Worm (Caenorhabditis elegans): ENCODE data around the gene glb-28.

DNA sequence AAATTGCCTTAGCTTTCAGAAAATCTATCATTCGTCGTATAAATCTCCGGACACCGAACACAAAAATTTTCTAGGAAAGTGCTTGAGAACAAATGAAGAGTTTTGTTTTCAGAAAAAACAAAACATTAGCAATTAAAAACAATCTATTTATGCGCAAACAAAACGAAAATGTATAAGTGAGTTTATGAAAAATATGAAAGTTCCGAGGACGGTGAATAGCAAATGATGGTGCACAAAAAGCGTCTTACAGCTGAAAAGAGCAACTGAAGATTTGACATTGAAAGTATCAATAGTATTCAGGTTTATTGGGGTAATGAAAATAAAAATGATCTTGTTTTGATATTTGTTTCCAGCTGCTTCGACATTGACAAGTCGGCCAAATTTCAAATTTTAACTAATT is 17.0 kb downstream of the glb-28 start:
- TF ChIP-seq him-1 (tag; optimal IDR thresholded peaks at IDR 0.05) (no peak), dao-5 (tag; optimal IDR thresholded peaks at IDR 0.05) (no peak), W03F9.2 (tag; optimal IDR thresholded peaks at IDR 0.05) (no peak)
